Worm (Caenorhabditis elegans) whole organism, mixed stage, embryonic: ENCODE results near the gene degl-1.

Experiments
- ceh-83 ChIP-seq: fragments of 200-800 bp; sonication (Bioruptor generic); optimal IDR thresholded peaks from 2 replicates; lab custom pipeline; 2018; ENCODE audit warnings: mild to moderate bottlenecking, missing genetic modification characterization, missing compliant biosample characterization
- elt-1 ChIP-seq: sonication (generic microtip); optimal IDR thresholded peaks from 2 replicates; lab custom pipeline; 2017; ENCODE audit warnings: missing genetic modification characterization, mild to moderate bottlenecking, missing compliant biosample characterization, antibody characterized with exemption, moderate library complexity, borderline replicate concordance; ENCODE audit not compliant: insufficient read depth
- pha-4 ChIP-seq: fragments of 150-350 bp; optimal IDR thresholded peaks from 2 replicates; lab custom pipeline; 2018; ENCODE audit warnings: missing biosample characterization, missing genetic modification reagents, missing genetic modification characterization
- snpc-4 ChIP-seq: fragments of 150-350 bp; optimal IDR thresholded peaks from 2 replicates; lab custom pipeline; 2014; ENCODE audit warnings: missing biosample characterization, missing genetic modification characterization
- zip-8 ChIP-seq: fragments of 150-350 bp; optimal IDR thresholded peaks from 2 replicates; lab custom pipeline; 2014; ENCODE audit warnings: missing biosample characterization, missing genetic modification characterization
- ztf-11 ChIP-seq: fragments of 150-350 bp; optimal IDR thresholded peaks from 2 replicates; lab custom pipeline; 2014; ENCODE audit warnings: missing biosample characterization, missing genetic modification characterization

DNA sequence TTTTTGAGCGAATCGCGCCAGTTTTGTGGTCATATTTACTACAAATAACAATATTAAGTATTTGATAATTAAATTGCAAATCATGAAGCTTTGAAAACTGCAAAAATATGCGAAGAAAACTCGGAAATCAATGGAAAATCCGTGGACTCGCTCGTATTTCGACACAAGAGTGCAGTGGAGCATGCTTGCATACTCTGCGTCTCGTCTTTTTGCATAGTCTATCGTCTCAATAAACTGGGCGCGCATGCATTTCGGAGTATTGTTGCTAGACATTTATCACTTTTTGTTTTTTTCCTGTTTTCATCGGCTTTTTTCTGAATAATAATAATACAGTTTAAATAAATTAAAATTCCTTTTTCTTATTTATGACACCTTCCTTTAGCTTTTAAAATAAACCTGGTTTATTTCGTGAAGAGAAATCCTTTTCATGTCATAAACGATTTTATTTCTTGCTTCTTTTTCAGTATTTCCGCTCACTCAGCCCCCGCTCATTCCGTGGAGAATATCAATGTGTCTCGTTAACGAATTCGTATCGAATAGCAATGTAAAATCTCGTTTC is 3.5 kb downstream of the degl-1 start, which contains the start of the genes mrps-7 and Y57G11C.3:
- no peak for TF ChIP-seq snpc-4 (tag; lab: Kevin White, UChicago)
- TF ChIP-seq pha-4 (tag; lab: Kevin White, UChicago) = peak; percentile 94
- no peak for TF ChIP-seq ztf-11 (tag; lab: Kevin White, UChicago)
- TF ChIP-seq elt-1 (tag; lab: Kevin White, UChicago) = no peak
- no peak for TF ChIP-seq zip-8 (tag; lab: Kevin White, UChicago)
- no peak for TF ChIP-seq ceh-83
